Fruit fly (Drosophila melanogaster) Kc167 (cell line): ENCODE measurements around the gene CG33947.

Source experiments
- Myc ChIP-seq: fragments of >200 bp; optimal IDR thresholded peaks from 2 replicates; lab custom pipeline; 2017; ENCODE audit warnings: missing external identifiers
- Sin3A ChIP-seq: fragments of >200 bp; optimal IDR thresholded peaks from 2 replicates; lab custom pipeline; 2018; ENCODE audit warnings: missing external identifiers
- h ChIP-seq: fragments of >200 bp; optimal IDR thresholded peaks from 3 replicates; lab custom pipeline; 2018; ENCODE audit warnings: missing external identifiers
- insv ChIP-seq: fragments of >200 bp; optimal IDR thresholded peaks from 3 replicates; lab custom pipeline; 2018; ENCODE audit warnings: missing external identifiers
- psq ChIP-seq: fragments of >200 bp; optimal IDR thresholded peaks from 2 replicates; lab custom pipeline; 2017; ENCODE audit warnings: missing external identifiers
- ttk ChIP-seq: sonication (Bioruptor generic); optimal IDR thresholded peaks from 2 replicates; lab custom pipeline; 2017; ENCODE audit warnings: missing external identifiers

Gene CG33947

dm6 chr3L:11096195-11096908 lies at the start of gene CG33947, which contains the start of the genes CG46439 and Iyd:
Gene CG33947, plus strand, starts transcription at chr3L:11096496.
Gene CG46439, minus strand, starts transcription at chr3L:11096245.
Gene Iyd, minus strand, starts transcription at chr3L:11096245.
- TF ChIP-seq psq (lab: Kevin White, UChicago) (no peak), Myc (lab: Kevin White, UChicago) (no peak), h (lab: Kevin White, UChicago) (no peak), Sin3A (lab: Kevin White, UChicago) (no peak), ttk (lab: Kevin White, UChicago) (no peak), insv (no peak)

DNA sequence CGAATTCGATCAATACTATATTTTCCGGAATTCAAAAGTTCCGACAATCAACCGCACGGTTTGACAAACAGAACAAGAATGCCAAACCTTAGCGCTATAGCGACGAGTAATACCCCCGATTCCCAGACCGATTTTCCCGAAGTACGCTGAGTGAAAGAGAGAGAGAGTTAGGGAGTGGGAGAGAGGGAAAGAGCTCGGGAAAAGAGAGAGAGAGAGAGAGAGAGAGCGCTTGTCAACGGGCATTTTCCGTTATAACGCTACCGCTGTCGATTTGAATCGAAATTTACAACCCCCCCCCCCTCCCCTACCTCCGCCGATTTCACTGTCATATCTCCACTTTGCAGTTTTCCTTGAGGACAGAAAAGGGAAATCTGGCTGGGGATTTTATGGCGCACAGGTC lies 49.7 kb upstream of the CG33947 start:
- TF ChIP-seq ttk (lab: Kevin White, UChicago): no peak
- no peak for TF ChIP-seq psq (lab: Kevin White, UChicago)
- no peak for TF ChIP-seq insv
- no peak for TF ChIP-seq h (lab: Kevin White, UChicago)
- no peak for TF ChIP-seq Sin3A (lab: Kevin White, UChicago)
- no peak for TF ChIP-seq Myc (lab: Kevin White, UChicago)

DNA sequence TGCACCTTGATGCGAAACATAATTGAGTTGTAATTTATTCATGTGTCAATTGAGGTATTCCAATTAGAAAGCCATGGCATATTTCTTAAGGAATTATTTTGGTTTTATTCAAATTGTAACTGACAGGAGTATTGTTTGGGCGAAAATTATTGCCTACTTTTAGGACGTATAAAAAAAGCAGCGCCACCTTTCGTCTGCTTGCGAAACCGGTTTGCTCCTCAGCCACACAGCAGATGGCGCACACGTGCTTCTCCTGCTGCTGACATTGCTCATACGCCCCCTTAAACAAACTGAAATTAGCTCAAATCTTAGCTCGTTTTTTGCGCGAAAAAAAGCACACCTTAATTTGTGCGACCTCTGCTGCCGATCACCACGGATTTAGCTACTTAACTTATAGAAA lies 48.4 kb upstream of the CG33947 start:
- TF ChIP-seq Myc (lab: Kevin White, UChicago) (no peak), ttk (lab: Kevin White, UChicago) (no peak), psq (lab: Kevin White, UChicago) (no peak), Sin3A (lab: Kevin White, UChicago) (no peak), h (lab: Kevin White, UChicago) (no peak), insv (no peak)

dm6 chr3L:11049414-11049813 lies 46.9 kb upstream of the CG33947 start:
- TF ChIP-seq psq (lab: Kevin White, UChicago) (no peak), Sin3A (lab: Kevin White, UChicago) (no peak), Myc (lab: Kevin White, UChicago) (no peak), h (lab: Kevin White, UChicago) (no peak), ttk (lab: Kevin White, UChicago) (no peak), insv (no peak)

- TF ChIP-seq ttk (lab: Kevin White, UChicago) (no peak), h (lab: Kevin White, UChicago) (no peak), Sin3A (lab: Kevin White, UChicago) (no peak), psq (lab: Kevin White, UChicago) (no peak), Myc (lab: Kevin White, UChicago) (no peak), insv (no peak)
Measured at dm6 chr3L:11051271-11051670, 45.0 kb upstream of the CG33947 start, which contains the start of gene CG43693. Gene CG43693, minus strand, starts transcription at chr3L:11051371.

- TF ChIP-seq psq (lab: Kevin White, UChicago) (no peak), h (lab: Kevin White, UChicago) (no peak), insv (no peak), Myc (lab: Kevin White, UChicago) (no peak), ttk (lab: Kevin White, UChicago) (no peak), Sin3A (lab: Kevin White, UChicago) (no peak)
Measured at dm6 chr3L:11052760-11053259, 43.5 kb upstream of the CG33947 start.

dm6 chr3L:11053843-11054242 lies 42.5 kb upstream of the CG33947 start, which contains the start of gene CG7888:
Gene CG7888, plus strand, starts transcription at chr3L:11054035.
- TF ChIP-seq Myc (lab: Kevin White, UChicago): no peak
- no peak for TF ChIP-seq insv
- TF ChIP-seq ttk (lab: Kevin White, UChicago): no peak
- TF ChIP-seq Sin3A (lab: Kevin White, UChicago): no peak
- no peak for TF ChIP-seq h (lab: Kevin White, UChicago)
- no peak for TF ChIP-seq psq (lab: Kevin White, UChicago)

DNA sequence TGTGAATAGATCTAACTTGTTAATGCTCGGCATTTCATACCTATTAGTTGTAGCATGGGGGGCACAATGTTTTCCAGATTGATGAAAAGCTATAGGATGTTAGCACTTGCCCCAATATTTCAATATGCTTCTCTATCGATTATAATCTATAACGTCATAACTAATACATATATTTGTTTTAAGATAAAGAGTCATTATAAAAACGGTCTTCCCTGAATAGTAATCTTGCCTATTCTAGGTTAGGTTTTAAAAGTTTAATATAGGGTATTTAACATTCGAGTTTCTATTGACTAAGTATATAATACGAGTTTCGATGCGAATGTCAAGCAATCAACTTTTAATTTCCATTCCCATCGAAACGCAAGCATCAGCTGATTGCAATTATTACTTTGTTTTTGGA lies 35.1 kb upstream of the CG33947 start, which contains the start of the genes CG6321 and Blos2:
Gene CG6321, minus strand, starts transcription at position 25 of the 400 bp plus-strand sequence.
Gene Blos2, plus strand, starts transcription at position 372 of the 400 bp plus-strand sequence.
- no peak for TF ChIP-seq Sin3A (lab: Kevin White, UChicago)
- no peak for TF ChIP-seq Myc (lab: Kevin White, UChicago)
- TF ChIP-seq ttk (lab: Kevin White, UChicago): no peak
- TF ChIP-seq insv: no peak
- no peak for TF ChIP-seq psq (lab: Kevin White, UChicago)
- no peak for TF ChIP-seq h (lab: Kevin White, UChicago)

dm6 chr3L:11062441-11062840 lies 33.9 kb upstream of the CG33947 start, which contains the start of gene CG32069:
Gene CG32069, minus strand, starts transcription at chr3L:11062614.
- no peak for TF ChIP-seq psq (lab: Kevin White, UChicago)
- TF ChIP-seq h (lab: Kevin White, UChicago): no peak
- TF ChIP-seq insv: no peak
- no peak for TF ChIP-seq Myc (lab: Kevin White, UChicago)
- TF ChIP-seq Sin3A (lab: Kevin White, UChicago): no peak
- TF ChIP-seq ttk (lab: Kevin White, UChicago): no peak

dm6 chr3L:11064689-11065088 lies 31.6 kb upstream of the CG33947 start, which contains the start of the genes CG32075, CG45101 and SuUR:
Gene CG32075, minus strand, starts transcription at chr3L:11064941.
Gene CG45101, plus strand, starts transcription at chr3L:11064991.
Gene SuUR, plus strand, starts transcription at chr3L:11064991.
- TF ChIP-seq insv: no peak
- no peak for TF ChIP-seq ttk (lab: Kevin White, UChicago)
- TF ChIP-seq Myc (lab: Kevin White, UChicago): no peak
- TF ChIP-seq h (lab: Kevin White, UChicago): no peak
- no peak for TF ChIP-seq Sin3A (lab: Kevin White, UChicago)
- TF ChIP-seq psq (lab: Kevin White, UChicago): no peak

- TF ChIP-seq insv (no peak), ttk (lab: Kevin White, UChicago) (no peak), Myc (lab: Kevin White, UChicago) (no peak), h (lab: Kevin White, UChicago) (no peak), Sin3A (lab: Kevin White, UChicago) (no peak), psq (lab: Kevin White, UChicago) (no peak)
Measured at dm6 chr3L:11065850-11066249, 30.4 kb upstream of the CG33947 start.
